Worm (Caenorhabditis elegans): ENCODE measurements around the gene nspc-15.

Gene nspc-15

ce11 chrX:12393786-12394308, 33.3 kb downstream of the nspc-15 start, which contains the start of gene F17E5.2 (continued):
- TF ChIP-seq grh-1 (GFP tag; IDR thresholded peaks at IDR 0.05) (peak; percentile 86), efl-3 (GFP tag; optimal IDR thresholded peaks at IDR 0.05) (no peak), unc-98 (GFP tag; IDR thresholded peaks at IDR 0.05) (no peak), fkh-8 (tag; optimal IDR thresholded peaks at IDR 0.05) (peak; percentile 93), skn-1 (tag; optimal IDR thresholded peaks at IDR 0.05) (peak; percentile 91), sox-4 (tag; optimal IDR thresholded peaks at IDR 0.05) (peak; percentile 74), lin-35 (GFP tag; optimal IDR thresholded peaks at IDR 0.05) (peak; percentile 84 to 92), egl-27 (tag; optimal IDR thresholded peaks at IDR 0.05) (peak in 1 of 2 experiments; percentile 65), irx-1 (tag; optimal IDR thresholded peaks at IDR 0.05) (peak; percentile 90), nhr-12 (tag; optimal IDR thresholded peaks at IDR 0.05) (no peak), swsn-7 (tag; optimal IDR thresholded peaks at IDR 0.05) (peak; percentile 95), hlh-4 (tag; optimal IDR thresholded peaks at IDR 0.05) (no peak), pqm-1 (tag; optimal IDR thresholded peaks at IDR 0.05) (no peak)

- TF ChIP-seq efl-1 (optimal IDR thresholded peaks at IDR 0.05): no peak
- TF ChIP-seq efl-1 (GFP tag; optimal IDR thresholded peaks at IDR 0.05 in 1 of 2): peak in 1 of 2 experiments; percentile 46
- no peak for TF ChIP-seq skn-1 (tag; optimal IDR thresholded peaks at IDR 0.05)
- TF ChIP-seq lin-39 (tag; optimal IDR thresholded peaks at IDR 0.05): peak; percentile 4
- TF ChIP-seq mab-9 (GFP tag; IDR thresholded peaks at IDR 0.05): peak; percentile 74
- no peak for TF ChIP-seq jun-1 (tag; optimal IDR thresholded peaks at IDR 0.05)
- TF ChIP-seq lin-14 (GFP tag; optimal IDR thresholded peaks at IDR 0.05): peak; percentile 67
Measured at ce11 chrX:12404729-12405128, 44.2 kb downstream of the nspc-15 start.

ce11 chrX:12406037-12406436, 45.5 kb downstream of the nspc-15 start:
- TF ChIP-seq efl-1 (optimal IDR thresholded peaks at IDR 0.05): no peak
- TF ChIP-seq efl-1 (GFP tag; optimal IDR thresholded peaks at IDR 0.05 in 1 of 2): peak in 1 of 2 experiments; percentile 30
- no peak for TF ChIP-seq fos-1 (tag; optimal IDR thresholded peaks at IDR 0.05)
- peak; percentile 6 for TF ChIP-seq nhr-71 (tag; optimal IDR thresholded peaks at IDR 0.05)
- TF ChIP-seq ceh-8 (GFP tag; optimal IDR thresholded peaks at IDR 0.05): no peak
- peak; percentile 43 for TF ChIP-seq lin-14 (GFP tag; optimal IDR thresholded peaks at IDR 0.05)

DNA sequence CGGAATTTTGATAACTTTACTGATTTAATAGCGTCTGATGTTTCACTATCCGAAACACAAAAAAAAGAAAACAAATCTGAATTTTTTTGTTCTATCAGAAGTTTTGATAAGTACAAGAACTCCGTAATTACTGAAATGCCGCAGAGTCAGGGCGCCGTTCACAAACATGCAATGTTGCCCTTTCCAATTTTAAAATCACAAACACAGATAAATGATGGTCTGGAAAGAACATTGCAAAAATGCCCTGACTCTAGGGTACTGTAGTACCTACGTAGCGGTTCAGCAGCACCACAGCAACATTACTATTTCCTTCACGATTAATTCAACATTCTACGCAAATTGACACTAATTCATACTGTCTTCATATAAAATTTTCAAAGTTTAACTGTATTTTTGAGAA, 46.0 kb downstream of the nspc-15 start:
- TF ChIP-seq irx-1 (tag; optimal IDR thresholded peaks at IDR 0.05): no peak
- TF ChIP-seq mef-2 (tag; optimal IDR thresholded peaks at IDR 0.05): no peak

- TF ChIP-seq ama-1 (optimal IDR thresholded peaks at IDR 0.05): no peak
- no peak for TF ChIP-seq irx-1 (tag; optimal IDR thresholded peaks at IDR 0.05)
- no peak for TF ChIP-seq hlh-4 (tag; optimal IDR thresholded peaks at IDR 0.05)
- TF ChIP-seq nhr-47 (tag; optimal IDR thresholded peaks at IDR 0.05): peak; percentile 20
- no peak for TF ChIP-seq xbp-1 (tag; optimal IDR thresholded peaks at IDR 0.05)
- no peak for TF ChIP-seq unc-130 (tag; optimal IDR thresholded peaks at IDR 0.05)
- TF ChIP-seq lin-14 (GFP tag; optimal IDR thresholded peaks at IDR 0.05): peak; percentile 78
- TF ChIP-seq fkh-4 (tag; optimal IDR thresholded peaks at IDR 0.05; ENCODE audit: borderline replicate concordance): no peak
- no peak for TF ChIP-seq dpl-1 (GFP tag; optimal IDR thresholded peaks at IDR 0.05)
- no peak for TF ChIP-seq aly-2 (tag; optimal IDR thresholded peaks at IDR 0.05)
- no peak for TF ChIP-seq efl-3 (GFP tag; optimal IDR thresholded peaks at IDR 0.05)
- TF ChIP-seq rnt-1 (tag; optimal IDR thresholded peaks at IDR 0.05): no peak
- TF ChIP-seq unc-62 (GFP tag; optimal IDR thresholded peaks at IDR 0.05): no peak
- no peak for TF ChIP-seq lin-35 (GFP tag; optimal IDR thresholded peaks at IDR 0.05)
- TF ChIP-seq snpc-4 (tag; optimal IDR thresholded peaks at IDR 0.05): no peak
- peak; percentile 83 for TF ChIP-seq fkh-10 (GFP tag; optimal IDR thresholded peaks at IDR 0.05)
- TF ChIP-seq swsn-7 (tag; optimal IDR thresholded peaks at IDR 0.05): peak; percentile 8
- TF ChIP-seq nhr-71 (tag; optimal IDR thresholded peaks at IDR 0.05): peak; percentile 22
- TF ChIP-seq nhr-90 (tag; optimal IDR thresholded peaks at IDR 0.05; ENCODE audit: poor library complexity): no peak
- no peak for TF ChIP-seq nhr-11 (tag; optimal IDR thresholded peaks at IDR 0.05)
- TF ChIP-seq nhr-85 (tag): no peak
- TF ChIP-seq ceh-63 (GFP tag; optimal IDR thresholded peaks at IDR 0.05): no peak
- TF ChIP-seq mdl-1 (tag; optimal IDR thresholded peaks at IDR 0.05): no peak
- TF ChIP-seq efl-1 (optimal IDR thresholded peaks at IDR 0.05): no peak
- no peak for TF ChIP-seq efl-1 (GFP tag; optimal IDR thresholded peaks at IDR 0.05 in 1 of 2)
- no peak for TF ChIP-seq zip-4 (GFP tag; optimal IDR thresholded peaks at IDR 0.05)
- TF ChIP-seq mab-9 (GFP tag; IDR thresholded peaks at IDR 0.05): no peak
- TF ChIP-seq skn-1 (tag; optimal IDR thresholded peaks at IDR 0.05): no peak
- TF ChIP-seq tlp-1 (tag; optimal IDR thresholded peaks at IDR 0.05): no peak
- TF ChIP-seq lir-3 (tag; optimal IDR thresholded peaks at IDR 0.05; ENCODE audit: poor library complexity): no peak
- TF ChIP-seq ces-1 (GFP tag; optimal IDR thresholded peaks at IDR 0.05): peak; percentile 78
Measured at ce11 chrX:12407297-12407696, 46.8 kb downstream of the nspc-15 start.
